Worm (Caenorhabditis elegans) whole organism, L1 larva: Measurements from ENCODE around the gene puf-3.

Experiments used
- aly-2 ChIP-seq: fragments of 150-350 bp; optimal IDR thresholded peaks from 2 replicates; lab custom pipeline; 2014; ENCODE audit warnings: missing biosample characterization, missing genetic modification characterization
- blmp-1 ChIP-seq: fragments of 150-350 bp; optimal IDR thresholded peaks from 2 replicates; lab custom pipeline; 2014; ENCODE audit warnings: missing biosample characterization, missing genetic modification characterization
- egl-27 ChIP-seq, 2 experiments: fragments of 150-350 bp in 1 of 2; sonication (generic microtip); optimal IDR thresholded peaks; 3 replicates each; lab custom pipeline; 2017 to 2018; ENCODE audit warnings: missing biosample characterization in 2 of 2, missing genetic modification characterization in 2 of 2, missing genetic modification reagents in 2 of 2
- elt-3 ChIP-seq, 6 experiments: fragments of 150-350 bp in 1 of 6; sonication (generic microtip); optimal IDR thresholded peaks; 2 replicates each; lab custom pipeline; 2017 to 2018; ENCODE audit warnings: missing biosample characterization in 6 of 6, missing genetic modification characterization in 6 of 6, inconsistent platforms in 1 of 6
- fos-1 ChIP-seq: fragments of 150-350 bp; optimal IDR thresholded peaks from 2 replicates; lab custom pipeline; 2014; ENCODE audit warnings: missing biosample characterization, missing genetic modification characterization
- lin-13 ChIP-seq: fragments of 150-350 bp; optimal IDR thresholded peaks from 2 replicates; lab custom pipeline; 2014; ENCODE audit warnings: missing biosample characterization, missing genetic modification reagents, missing genetic modification characterization
- lsy-2 ChIP-seq, 2 experiments: fragments of 150-350 bp; optimal IDR thresholded peaks; 2 replicates each; lab custom pipeline; 2014; ENCODE audit warnings: missing biosample characterization in 2 of 2, missing genetic modification characterization in 2 of 2
- skn-1 ChIP-seq: fragments of 150-350 bp; optimal IDR thresholded peaks from 2 replicates; lab custom pipeline; 2014; ENCODE audit warnings: missing biosample characterization, missing genetic modification characterization
- xbp-1 ChIP-seq: sonication (generic microtip); optimal IDR thresholded peaks from 2 replicates; lab custom pipeline; 2016; ENCODE audit warnings: missing genetic modification characterization, missing compliant biosample characterization

DNA sequence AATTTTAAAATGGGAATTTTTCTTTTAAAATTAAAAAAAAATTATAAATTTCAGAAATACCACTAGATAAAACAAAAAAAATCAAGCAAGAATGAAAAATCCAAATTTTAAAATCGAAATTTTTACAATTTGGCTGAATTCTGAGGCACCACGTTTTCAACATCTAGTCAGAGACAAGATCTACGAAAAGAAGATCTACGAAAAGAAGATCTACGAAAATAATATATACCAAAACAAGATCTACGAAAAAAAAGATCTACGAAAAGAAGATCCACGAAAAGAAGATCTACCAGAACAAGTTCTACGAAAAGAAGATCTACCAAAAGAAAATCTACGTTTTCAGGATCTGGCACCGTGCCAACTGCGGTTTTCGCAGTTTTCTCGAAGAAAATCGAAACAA, 24.9 kb downstream of the puf-3 start:
- no peak for TF ChIP-seq lin-13 (GFP tag; lab: Kevin White, UChicago)
- TF ChIP-seq aly-2: no peak
- no peak for TF ChIP-seq elt-3 (tag; optimal IDR thresholded peaks at IDR 0.05; lab: Kevin White, UChicago)
- no peak for TF ChIP-seq skn-1 (tag; lab: Kevin White, UChicago)
- no peak for TF ChIP-seq blmp-1 (tag; lab: Kevin White, UChicago)
- TF ChIP-seq fos-1 (tag; lab: Kevin White, UChicago): no peak
- no peak for TF ChIP-seq lsy-2 (tag; optimal IDR thresholded peaks at IDR 0.05; lab: Kevin White, UChicago)
- no peak for TF ChIP-seq egl-27 (tag; optimal IDR thresholded peaks at IDR 0.05; lab: Kevin White, UChicago)
- peak; percentile 5 for TF ChIP-seq xbp-1 (tag; lab: Kevin White, UChicago)
